Fruit fly (Drosophila melanogaster) whole organism, embryonic: ENCODE results near the gene Cyp310a1.

ENCODE experiments used
- Atf-2 ChIP-seq: fragments of 200-800 bp; sonication (Bioruptor generic); optimal IDR thresholded peaks from 2 replicates; lab custom pipeline; 2016; ENCODE audit warnings: missing biosample characterization, missing genetic modification characterization
- B-H2 ChIP-seq: fragments of 200-800 bp; sonication (Bioruptor generic); optimal IDR thresholded peaks from 2 replicates; lab custom pipeline; 2018; ENCODE audit warnings: missing biosample characterization, mild to moderate bottlenecking, missing genetic modification characterization
- CG10209 ChIP-seq: fragments of 200-800 bp; sonication (Bioruptor generic); optimal IDR thresholded peaks from 3 replicates; lab custom pipeline; 2017; ENCODE audit warnings: missing biosample characterization, mild to moderate bottlenecking, missing genetic modification characterization, missing genetic modification reagents
- CG1024 ChIP-seq: fragments of 200-800 bp; sonication (Bioruptor generic); IDR thresholded peaks from 2 replicates; pipeline ENCODE4 v1.3.6; 2022; ENCODE audit warnings: missing biosample characterization, missing genetic modification characterization
- CG10654 ChIP-seq: fragments of 200-800 bp; sonication (Bioruptor generic); optimal IDR thresholded peaks from 2 replicates; lab custom pipeline; 2016; ENCODE audit warnings: missing biosample characterization, missing genetic modification characterization
- CG10959 ChIP-seq: fragments of 200-800 bp; sonication (Bioruptor generic); IDR thresholded peaks from 2 replicates; pipeline ENCODE4 v1.3.6; 2022; ENCODE audit warnings: missing biosample characterization, missing genetic modification characterization
- CG11085 ChIP-seq: fragments of 200-800 bp; sonication (Bioruptor generic); IDR thresholded peaks from 2 replicates; pipeline ENCODE4 v1.3.6; 2022; ENCODE audit warnings: missing biosample characterization, missing genetic modification characterization
- CG11398 ChIP-seq: fragments of 200-800 bp; sonication (Bioruptor generic); optimal IDR thresholded peaks from 2 replicates; lab custom pipeline; 2016; ENCODE audit warnings: missing biosample characterization, missing genetic modification characterization
- CG11560 ChIP-seq: fragments of 200-800 bp; sonication (Bioruptor generic); IDR thresholded peaks from 3 replicates; pipeline ENCODE4 v1.3.6; 2022; ENCODE audit warnings: missing biosample characterization, missing genetic modification characterization
- CG12942 ChIP-seq: fragments of 200-800 bp; sonication (Bioruptor generic); optimal IDR thresholded peaks from 3 replicates; lab custom pipeline; 2016; ENCODE audit warnings: missing biosample characterization, missing genetic modification characterization
- CG13296 ChIP-seq: fragments of 200-800 bp; sonication (Bioruptor generic); optimal IDR thresholded peaks from 3 replicates; lab custom pipeline; 2018; ENCODE audit warnings: missing biosample characterization, mild to moderate bottlenecking, missing genetic modification characterization
- CG4617 ChIP-seq: fragments of 200-800 bp; sonication (Bioruptor generic); optimal IDR thresholded peaks from 3 replicates; lab custom pipeline; 2016; ENCODE audit warnings: missing biosample characterization, missing genetic modification characterization, borderline replicate concordance
- CG4820 ChIP-seq: fragments of 200-800 bp; sonication (Bioruptor generic); optimal IDR thresholded peaks from 3 replicates; lab custom pipeline; 2016; ENCODE audit warnings: missing biosample characterization, missing genetic modification characterization
- CG6254 ChIP-seq: fragments of 200-800 bp; sonication (Bioruptor generic); optimal IDR thresholded peaks from 3 replicates; lab custom pipeline; 2017; ENCODE audit warnings: mild to moderate bottlenecking, missing biosample characterization, missing genetic modification reagents, missing genetic modification characterization
- CG6272 ChIP-seq: fragments of 200-800 bp; sonication (Bioruptor generic); IDR thresholded peaks from 2 replicates; pipeline ENCODE4 v1.3.6; 2022; ENCODE audit warnings: missing biosample characterization, missing genetic modification characterization
- CG6765 ChIP-seq: fragments of 200-800 bp; sonication (Bioruptor generic); optimal IDR thresholded peaks from 3 replicates; lab custom pipeline; 2017; ENCODE audit warnings: missing biosample characterization, mild to moderate bottlenecking, missing genetic modification characterization
- CG7839 ChIP-seq: fragments of 200-800 bp; sonication (Bioruptor generic); optimal IDR thresholded peaks from 3 replicates; lab custom pipeline; 2018; ENCODE audit warnings: missing biosample characterization, mild to moderate bottlenecking, missing genetic modification characterization, moderate library complexity
- CG8281 ChIP-seq: fragments of 200-800 bp; sonication (Bioruptor generic); optimal IDR thresholded peaks from 2 replicates; lab custom pipeline; 2018; ENCODE audit warnings: missing biosample characterization, mild to moderate bottlenecking, missing genetic modification characterization, moderate library complexity
- CG8359 ChIP-seq: fragments of 200-800 bp; sonication (Bioruptor generic); optimal IDR thresholded peaks from 2 replicates; lab custom pipeline; 2017; ENCODE audit warnings: missing biosample characterization, mild to moderate bottlenecking, missing genetic modification characterization, borderline replicate concordance
- CG8924 ChIP-seq: fragments of 200-800 bp; optimal IDR thresholded peaks from 3 replicates; lab custom pipeline; 2019; ENCODE audit warnings: missing biosample characterization, mild to moderate bottlenecking, missing genetic modification characterization, moderate library complexity
- CoRest ChIP-seq: fragments of 200-800 bp; sonication (Bioruptor generic); optimal IDR thresholded peaks from 3 replicates; lab custom pipeline; 2018; ENCODE audit warnings: missing biosample characterization, mild to moderate bottlenecking, missing genetic modification characterization, moderate library complexity
- Dbx ChIP-seq: fragments of 200-800 bp; sonication (Bioruptor generic); IDR thresholded peaks from 3 replicates; pipeline ENCODE4 v1.3.6; 2022; ENCODE audit warnings: missing biosample characterization, missing genetic modification characterization
- Doc3 ChIP-seq: fragments of 200-800 bp; sonication (Bioruptor generic); IDR thresholded peaks from 3 replicates; pipeline ENCODE4 v1.3.6; 2022; ENCODE audit warnings: missing biosample characterization, missing genetic modification characterization; ENCODE audit not compliant: partially characterized antibody
- Dp ChIP-seq: fragments of 200-800 bp; sonication (Bioruptor generic); optimal IDR thresholded peaks from 2 replicates; lab custom pipeline; 2018; ENCODE audit warnings: missing biosample characterization, mild to moderate bottlenecking, missing genetic modification characterization, moderate library complexity
- ERR ChIP-seq: fragments of 200-800 bp; sonication (Bioruptor generic); optimal IDR thresholded peaks from 2 replicates; lab custom pipeline; 2016; ENCODE audit warnings: missing biosample characterization, missing genetic modification characterization
- Gsc ChIP-seq: fragments of 200-800 bp; sonication (Bioruptor generic); IDR thresholded peaks from 2 replicates; pipeline ENCODE4 v1.3.6; 2022; ENCODE audit warnings: missing biosample characterization, missing genetic modification characterization
- HLH3B ChIP-seq: fragments of 200-800 bp; sonication (Bioruptor generic); IDR thresholded peaks from 2 replicates; pipeline ENCODE4 v1.3.6; 2022; ENCODE audit warnings: missing biosample characterization, missing genetic modification characterization
- HmgD ChIP-seq: fragments of 200-800 bp; sonication (Bioruptor generic); optimal IDR thresholded peaks from 3 replicates; lab custom pipeline; 2016; ENCODE audit warnings: missing biosample characterization, missing genetic modification characterization
- Hr39 ChIP-seq: fragments of >200 bp; optimal IDR thresholded peaks from 2 replicates; lab custom pipeline; 2017
- Lhr ChIP-seq: fragments of 200-800 bp; sonication (Bioruptor generic); optimal IDR thresholded peaks from 3 replicates; lab custom pipeline; 2017; ENCODE audit warnings: mild to moderate bottlenecking, missing biosample characterization, missing genetic modification reagents, missing genetic modification characterization
- MBD-R2 ChIP-seq: fragments of 200-800 bp; sonication (Bioruptor generic); IDR thresholded peaks from 2 replicates; pipeline ENCODE4 v1.3.6; 2022; ENCODE audit warnings: missing biosample characterization, missing genetic modification characterization
- Oaz ChIP-seq: fragments of 200-800 bp; sonication (Bioruptor generic); IDR thresholded peaks from 2 replicates; pipeline ENCODE4 v1.3.6; 2022; ENCODE audit warnings: missing biosample characterization, missing genetic modification characterization
- PHDP ChIP-seq: fragments of 200-800 bp; sonication (Bioruptor generic); optimal IDR thresholded peaks from 3 replicates; lab custom pipeline; 2018; ENCODE audit warnings: missing biosample characterization, mild to moderate bottlenecking, missing genetic modification characterization, moderate library complexity
- Ptx1 ChIP-seq: fragments of 200-800 bp; sonication (Bioruptor generic); IDR thresholded peaks from 2 replicates; pipeline ENCODE4 v1.3.6; 2022; ENCODE audit warnings: missing biosample characterization, missing genetic modification characterization
- Tbp ChIP-seq: fragments of >200 bp; optimal IDR thresholded peaks from 2 replicates; lab custom pipeline; 2018; ENCODE audit warnings: missing biosample characterization, missing genetic modification characterization
- bowl ChIP-seq: fragments of 200-800 bp; sonication (Bioruptor generic); IDR thresholded peaks from 2 replicates; pipeline ENCODE4 v1.3.6; 2022; ENCODE audit warnings: missing biosample characterization, missing genetic modification characterization
- crc ChIP-seq: fragments of 200-800 bp; sonication (Bioruptor generic); optimal IDR thresholded peaks from 2 replicates; lab custom pipeline; 2016; ENCODE audit warnings: missing biosample characterization, missing genetic modification characterization
- cwo ChIP-seq: fragments of 200-800 bp; sonication (Bioruptor generic); optimal IDR thresholded peaks from 3 replicates; lab custom pipeline; 2017; ENCODE audit warnings: missing biosample characterization, missing genetic modification characterization, mild to moderate bottlenecking, moderate library complexity, missing genetic modification reagents
- dmrt11E ChIP-seq: fragments of 200-800 bp; sonication (Bioruptor generic); optimal IDR thresholded peaks from 3 replicates; lab custom pipeline; 2018; ENCODE audit warnings: missing biosample characterization, mild to moderate bottlenecking, missing genetic modification characterization, moderate library complexity
- ems ChIP-seq: fragments of 200-800 bp; sonication (Bioruptor generic); optimal IDR thresholded peaks from 3 replicates; lab custom pipeline; 2016; ENCODE audit warnings: missing biosample characterization, missing genetic modification characterization
- en ChIP-seq: fragments of 200-800 bp; sonication (Bioruptor generic); optimal IDR thresholded peaks from 2 replicates; lab custom pipeline; 2016; ENCODE audit warnings: missing biosample characterization, missing genetic modification characterization
- grau ChIP-seq: fragments of 200-800 bp; optimal IDR thresholded peaks from 3 replicates; lab custom pipeline; 2019; ENCODE audit warnings: missing biosample characterization, mild to moderate bottlenecking, missing genetic modification characterization, moderate library complexity
- jigr1 ChIP-seq: fragments of 200-800 bp; sonication (Bioruptor generic); IDR thresholded peaks from 3 replicates; pipeline ENCODE4 v1.3.6; 2022; ENCODE audit warnings: missing biosample characterization, missing genetic modification characterization
- lmd ChIP-seq: fragments of 200-800 bp; sonication (Bioruptor generic); IDR thresholded peaks from 2 replicates; pipeline ENCODE4 v1.3.6; 2022; ENCODE audit warnings: missing biosample characterization, missing genetic modification characterization
- nerfin-2 ChIP-seq: fragments of 200-800 bp; sonication (Bioruptor generic); IDR thresholded peaks from 2 replicates; pipeline ENCODE4 v1.3.6; 2022; ENCODE audit warnings: missing biosample characterization, missing genetic modification characterization; ENCODE audit not compliant: partially characterized antibody
- nmo ChIP-seq: fragments of 200-800 bp; sonication (Bioruptor generic); optimal IDR thresholded peaks from 2 replicates; lab custom pipeline; 2018; ENCODE audit warnings: missing biosample characterization, mild to moderate bottlenecking, missing genetic modification characterization, moderate library complexity
- pb ChIP-seq: fragments of 200-800 bp; sonication (Bioruptor generic); optimal IDR thresholded peaks from 3 replicates; lab custom pipeline; 2016; ENCODE audit warnings: missing biosample characterization, missing genetic modification characterization
- prd ChIP-seq, 3 experiments: fragments of >200 bp in 2 of 3; fragments of 200-800 bp in 1 of 3; sonication (Bioruptor generic) in 1 of 3; optimal IDR thresholded peaks in 2 of 3; IDR thresholded peaks in 1 of 3; 2 replicates in 2 of 3; 3 replicates in 1 of 3; pipeline versions ENCODE4 v1.3.6 to Lab custom; 2017 to 2022; ENCODE audit warnings: missing biosample characterization in 1 of 3, missing genetic modification characterization in 1 of 3
- run ChIP-seq: fragments of 200-800 bp; sonication (Bioruptor generic); optimal IDR thresholded peaks from 3 replicates; lab custom pipeline; 2018; ENCODE audit warnings: missing biosample characterization, mild to moderate bottlenecking, missing genetic modification characterization
- shn ChIP-seq: fragments of 200-800 bp; sonication (Bioruptor generic); optimal IDR thresholded peaks from 3 replicates; lab custom pipeline; 2016; ENCODE audit warnings: missing biosample characterization, missing genetic modification characterization
- sim ChIP-seq: fragments of 200-800 bp; sonication (Bioruptor generic); IDR thresholded peaks from 2 replicates; pipeline ENCODE4 v1.3.6; 2022; ENCODE audit warnings: missing biosample characterization, missing genetic modification characterization
- unc-4 ChIP-seq: fragments of 200-800 bp; sonication (Bioruptor generic); IDR thresholded peaks from 2 replicates; pipeline ENCODE4 v1.3.6; 2022; ENCODE audit warnings: missing biosample characterization, missing genetic modification characterization; ENCODE audit not compliant: partially characterized antibody

The Cyp310a1 gene

DNA sequence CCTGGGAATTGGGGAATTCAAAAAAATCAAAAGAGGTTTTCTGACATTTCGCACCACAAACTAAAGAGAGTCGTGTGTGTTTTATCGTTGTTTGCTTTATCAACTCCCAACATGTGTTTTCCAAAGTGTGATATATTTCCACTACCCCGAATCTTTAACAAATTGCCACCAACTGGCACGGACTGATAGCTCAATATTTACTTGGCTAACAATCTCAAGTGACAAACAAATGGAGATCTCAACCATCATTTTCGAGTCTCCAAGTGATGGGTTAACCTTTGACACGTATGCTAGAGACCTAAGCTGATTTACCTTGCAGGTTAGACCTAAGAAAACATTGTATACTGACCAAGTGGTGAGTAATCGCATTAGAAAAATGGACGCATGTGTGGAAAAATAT, 27.3 kb downstream of the Cyp310a1 start (continued):
- TF ChIP-seq sim (GFP tag; lab: Robert Waterston, UW) (peak; percentile 32; the same call in 1 of the 2 replicates), ERR (no peak), CG8359 (GFP tag; lab: Kevin White, UChicago) (peak; percentile 44), Hr39 (lab: Kevin White, UChicago) (no peak), B-H2 (GFP tag; lab: Kevin White, UChicago) (no peak), CG10209 (GFP tag; lab: Kevin White, UChicago) (peak; percentile 27), Ptx1 (GFP tag; lab: Robert Waterston, UW) (no peak), CG6272 (GFP tag; lab: Robert Waterston, UW) (no peak), Oaz (no peak), crc (GFP tag; lab: Kevin White, UChicago) (peak; percentile 12), Gsc (GFP tag; lab: Robert Waterston, UW) (no peak), CG4617 (GFP tag; lab: Kevin White, UChicago) (no peak), dmrt11E (tag; lab: Kevin White, UChicago) (peak; percentile 49), CG6765 (GFP tag; lab: Kevin White, UChicago) (peak; percentile 2), ems (GFP tag; lab: Kevin White, UChicago) (no peak), run (no peak), prd (optimal IDR thresholded peaks at IDR 0.05; lab: Kevin White, UChicago) (no peak), prd (GFP tag; IDR thresholded peaks at IDR 0.05; lab: Robert Waterston, UW) (no peak), CG13296 (GFP tag; lab: Kevin White, UChicago) (peak; percentile 31), CG10654 (GFP tag; lab: Kevin White, UChicago) (no peak), HLH3B (no peak), Atf-2 (no peak), CG7839 (tag; lab: Kevin White, UChicago) (no peak), Dp (GFP tag; lab: Kevin White, UChicago) (no peak), unc-4 (GFP tag; lab: Robert Waterston, UW) (no peak), pb (GFP tag; lab: Kevin White, UChicago) (no peak), Doc3 (no peak), jigr1 (no peak), CG11398 (GFP tag; lab: Kevin White, UChicago) (peak; percentile 21), lmd (GFP tag; lab: Robert Waterston, UW) (no peak), shn (GFP tag; lab: Kevin White, UChicago) (no peak), CG11085 (GFP tag; lab: Robert Waterston, UW) (no peak), HmgD (GFP tag; lab: Kevin White, UChicago) (no peak), Tbp (GFP tag; lab: Kevin White, UChicago) (no peak), PHDP (tag; lab: Kevin White, UChicago) (no peak), cwo (GFP tag; lab: Kevin White, UChicago) (peak; percentile 25), MBD-R2 (GFP tag; lab: Robert Waterston, UW) (no peak), Lhr (no peak), CG12942 (no peak), nmo (GFP tag; lab: Kevin White, UChicago) (no peak), CG6254 (GFP tag; lab: Kevin White, UChicago) (no peak), CG11560 (tag; lab: Robert Waterston, UW) (no peak), en (GFP tag; lab: Kevin White, UChicago) (no peak), CoRest (no peak), CG8281 (no peak), CG8924 (peak; percentile 9), bowl (GFP tag; lab: Robert Waterston, UW) (no peak), CG4820 (GFP tag; lab: Kevin White, UChicago) (no peak), grau (no peak), Dbx (GFP tag; lab: Robert Waterston, UW) (no peak), nerfin-2 (GFP tag; lab: Robert Waterston, UW) (no peak), CG10959 (GFP tag; lab: Robert Waterston, UW) (no peak), CG1024 (GFP tag; lab: Robert Waterston, UW) (no peak)
